Worm (Caenorhabditis elegans) whole organism, young adult: ENCODE data around the gene far-5.

Experiments used
- egrh-3 ChIP-seq: fragments of 200-800 bp; sonication (Bioruptor generic); IDR thresholded peaks from 2 replicates; pipeline ENCODE4 v1.3.6; 2022; ENCODE audit warnings: missing genetic modification reagents, missing genetic modification characterization, missing compliant biosample characterization
- fkh-3 ChIP-seq: sonication (generic microtip); optimal IDR thresholded peaks from 2 replicates; lab custom pipeline; 2016; ENCODE audit warnings: mild to moderate bottlenecking, missing genetic modification characterization, missing compliant biosample characterization

DNA sequence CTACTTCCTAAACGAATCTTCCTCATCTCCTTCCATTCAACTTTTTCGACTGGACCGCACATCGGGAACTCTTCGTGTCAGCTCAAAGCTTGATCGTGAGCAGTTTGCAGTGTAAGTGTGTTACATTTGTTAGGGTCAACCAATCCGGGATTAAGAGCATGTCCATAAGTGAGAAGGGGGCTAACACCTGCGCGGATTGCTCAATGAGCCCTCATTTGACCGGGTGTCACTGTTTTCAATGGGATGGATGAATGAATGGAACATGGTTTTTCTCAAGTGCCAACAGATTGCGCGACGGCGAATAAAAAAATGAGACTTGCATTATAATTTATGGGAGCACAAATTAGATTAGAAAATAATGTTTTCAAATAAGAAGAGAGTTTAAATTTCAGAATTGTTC lies 29.9 kb downstream of the far-5 start:
- TF ChIP-seq egrh-3 (GFP tag; lab: Robert Waterston, UW) (no peak), fkh-3 (no peak)
